Worm (Caenorhabditis elegans): ENCODE results near the gene F53C11.9.

- TF ChIP-seq aly-2 (tag; optimal IDR thresholded peaks at IDR 0.05): no peak
- no peak for TF ChIP-seq unc-39 (tag; optimal IDR thresholded peaks at IDR 0.05)
- no peak for TF ChIP-seq nhr-76 (tag; optimal IDR thresholded peaks at IDR 0.05)
- TF ChIP-seq tbx-2 (tag; optimal IDR thresholded peaks at IDR 0.05): no peak
- TF ChIP-seq fos-1 (tag; optimal IDR thresholded peaks at IDR 0.05): no peak
- TF ChIP-seq ZK546.5 (tag; optimal IDR thresholded peaks at IDR 0.05): no peak
- TF ChIP-seq ceh-82 (tag; optimal IDR thresholded peaks at IDR 0.05): no peak
- no peak for TF ChIP-seq lin-39 (tag; optimal IDR thresholded peaks at IDR 0.05)
- TF ChIP-seq nhr-25 (tag; optimal IDR thresholded peaks at IDR 0.05): no peak
- TF ChIP-seq fkh-10 (GFP tag; optimal IDR thresholded peaks at IDR 0.05): no peak
- TF ChIP-seq skn-1 (tag; optimal IDR thresholded peaks at IDR 0.05): no peak
These were observed 6.6 kb upstream of the F53C11.9 start, which contains the start of gene F20G2.5 for ce11 chrV:13771209-13771608.

Data from whole organism, L3 larva.